Fruit fly (Drosophila melanogaster) whole organism, prepupa: Measurements from ENCODE around the gene CG4768.

Source experiments
- Blimp-1 ChIP-seq: fragments of 200-800 bp; sonication (Bioruptor generic); optimal IDR thresholded peaks from 3 replicates; lab custom pipeline; 2017; ENCODE audit warnings: missing biosample characterization, missing genetic modification characterization, mild to moderate bottlenecking, moderate library complexity, missing genetic modification reagents
- CG11294 ChIP-seq: fragments of 200-800 bp; sonication (Bioruptor generic); IDR thresholded peaks from 2 replicates; pipeline ENCODE4 v1.3.6; 2022; ENCODE audit warnings: missing biosample characterization, missing genetic modification characterization
- CG11902 ChIP-seq: fragments of 200-800 bp; sonication (Bioruptor generic); optimal IDR thresholded peaks from 3 replicates; lab custom pipeline; 2016; ENCODE audit warnings: missing biosample characterization, missing genetic modification characterization
- CG15336 ChIP-seq: fragments of 200-800 bp; sonication (Bioruptor generic); IDR thresholded peaks from 2 replicates; pipeline ENCODE4 v1.3.6; 2022; ENCODE audit warnings: missing biosample characterization, missing genetic modification characterization
- CG1621 ChIP-seq: fragments of 200-800 bp; sonication (Bioruptor generic); optimal IDR thresholded peaks from 3 replicates; lab custom pipeline; 2018; ENCODE audit warnings: missing biosample characterization, mild to moderate bottlenecking, missing genetic modification characterization
- CG34406 ChIP-seq: fragments of 200-800 bp; sonication (Bioruptor generic); optimal IDR thresholded peaks from 3 replicates; lab custom pipeline; 2016; ENCODE audit warnings: missing biosample characterization, missing genetic modification characterization
- CG6854 ChIP-seq: fragments of 200-800 bp; sonication (Bioruptor generic); optimal IDR thresholded peaks from 2 replicates; lab custom pipeline; 2017; ENCODE audit warnings: missing biosample characterization, mild to moderate bottlenecking, missing genetic modification characterization
- CG8319 ChIP-seq: fragments of 200-800 bp; sonication (Bioruptor generic); optimal IDR thresholded peaks from 3 replicates; lab custom pipeline; 2016; ENCODE audit warnings: missing biosample characterization, missing genetic modification characterization
- Eip78C ChIP-seq: fragments of 200-800 bp; sonication (Bioruptor generic); peaks from one replicate; lab custom pipeline; 2016; ENCODE audit warnings: missing biosample characterization, missing genetic modification characterization
- Ets96B ChIP-seq: fragments of 200-800 bp; optimal IDR thresholded peaks from 2 replicates; lab custom pipeline; 2019; ENCODE audit warnings: missing biosample characterization, mild to moderate bottlenecking, missing genetic modification characterization, moderate library complexity
- Gug ChIP-seq: fragments of 200-800 bp; sonication (Bioruptor generic); IDR thresholded peaks from 2 replicates; pipeline ENCODE4 v1.3.6; 2022; ENCODE audit warnings: missing biosample characterization, missing genetic modification characterization
- Lpt ChIP-seq: fragments of 200-800 bp; sonication (Bioruptor generic); optimal IDR thresholded peaks from 3 replicates; lab custom pipeline; 2016; ENCODE audit warnings: missing biosample characterization, missing genetic modification characterization
- OdsH ChIP-seq: fragments of 200-800 bp; sonication (Bioruptor generic); optimal IDR thresholded peaks from 3 replicates; lab custom pipeline; 2016; ENCODE audit warnings: missing biosample characterization, missing genetic modification characterization
- Sox15 ChIP-seq: fragments of 200-800 bp; sonication (Bioruptor generic); optimal IDR thresholded peaks from 3 replicates; lab custom pipeline; 2016; ENCODE audit warnings: missing biosample characterization, missing genetic modification characterization
- achi ChIP-seq: fragments of 200-800 bp; sonication (Bioruptor generic); optimal IDR thresholded peaks from 3 replicates; lab custom pipeline; 2016; ENCODE audit warnings: missing biosample characterization, missing genetic modification characterization
- acj6 ChIP-seq: fragments of 200-800 bp; sonication (Bioruptor generic); optimal IDR thresholded peaks from 3 replicates; lab custom pipeline; 2016; ENCODE audit warnings: missing biosample characterization, missing genetic modification characterization
- cyc ChIP-seq: fragments of 200-800 bp; sonication (Bioruptor generic); optimal IDR thresholded peaks from 3 replicates; lab custom pipeline; 2016; ENCODE audit warnings: missing biosample characterization, missing genetic modification characterization
- dsx ChIP-seq: fragments of 200-800 bp; optimal IDR thresholded peaks from 3 replicates; lab custom pipeline; 2019; ENCODE audit warnings: missing biosample characterization, mild to moderate bottlenecking, missing genetic modification characterization, moderate library complexity; ENCODE audit not compliant: poor library complexity, severe bottlenecking
- esn ChIP-seq: fragments of 200-800 bp; sonication (Bioruptor generic); optimal IDR thresholded peaks from 2 replicates; lab custom pipeline; 2016; ENCODE audit warnings: missing biosample characterization, mild to moderate bottlenecking, missing genetic modification characterization, moderate library complexity
- lz ChIP-seq: fragments of 200-800 bp; sonication (Bioruptor generic); optimal IDR thresholded peaks from 3 replicates; lab custom pipeline; 2016; ENCODE audit warnings: missing biosample characterization, missing genetic modification characterization
- ss ChIP-seq, 2 experiments: fragments of 200-800 bp; sonication (Bioruptor generic); optimal IDR thresholded peaks; 2 replicates in 1 of 2; 3 replicates in 1 of 2; lab custom pipeline; 2017 to 2018; ENCODE audit warnings: mild to moderate bottlenecking in 2 of 2, missing biosample characterization in 2 of 2, missing genetic modification characterization in 2 of 2, moderate library complexity in 1 of 2
- svp ChIP-seq: fragments of 200-800 bp; sonication (Bioruptor generic); peaks from one replicate; lab custom pipeline; 2016; ENCODE audit warnings: missing biosample characterization, missing genetic modification characterization
- vri ChIP-seq: fragments of 200-800 bp; sonication (Bioruptor generic); optimal IDR thresholded peaks from 3 replicates; lab custom pipeline; 2016; ENCODE audit warnings: missing biosample characterization, mild to moderate bottlenecking, missing genetic modification characterization

The CG4768 gene

DNA sequence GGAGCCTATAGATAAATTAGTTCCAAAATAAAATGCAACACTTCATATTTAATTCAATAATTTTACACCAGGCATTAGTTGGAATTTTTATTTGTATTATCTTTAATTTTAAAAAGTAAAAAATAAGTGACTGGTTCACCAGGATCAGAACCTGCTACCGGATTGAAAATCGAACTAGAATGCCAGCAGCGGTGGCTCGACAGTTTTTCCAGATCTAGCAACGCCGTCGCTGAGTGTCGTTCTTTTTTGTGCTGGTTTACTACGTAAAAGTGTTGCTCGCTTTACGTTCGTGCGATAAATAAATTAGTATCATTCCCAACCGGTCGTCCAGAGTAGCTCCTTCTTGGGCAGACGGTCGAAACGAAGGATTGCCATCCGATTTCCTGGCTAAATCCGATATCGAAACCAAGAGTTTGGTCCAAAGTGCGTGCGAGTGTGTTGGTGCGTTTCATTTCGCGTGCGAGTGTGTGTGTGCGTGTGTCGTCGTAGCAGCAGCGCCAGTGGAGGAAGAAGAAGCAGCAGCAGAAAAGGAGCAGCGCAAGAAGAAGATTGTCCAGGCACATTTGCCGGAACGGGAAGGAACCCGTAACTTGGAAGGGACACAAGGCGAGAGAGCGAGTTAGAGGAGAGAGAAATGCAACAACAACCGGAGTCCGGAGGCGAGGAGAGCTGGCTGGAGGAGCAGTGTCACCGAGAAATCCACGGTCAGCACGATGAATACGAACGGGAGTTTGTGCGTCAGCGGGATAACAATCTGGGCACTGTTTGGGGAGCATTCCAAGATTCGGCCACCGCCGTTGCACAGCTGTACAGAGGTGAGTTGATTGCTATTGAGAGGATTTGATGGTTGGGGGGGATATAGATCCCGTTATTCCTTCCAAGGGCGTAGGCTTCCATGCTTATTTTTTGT, at the start of gene CG4768:
CG4768 (plus strand) TSS at position 200 of the 910 bp plus-strand sequence.
- TF ChIP-seq lz (GFP tag; lab: Kevin White, UChicago) (no peak), CG1621 (peak; percentile 35), ss (GFP tag; optimal IDR thresholded peaks at IDR 0.05; lab: Kevin White, UChicago) (peak; percentile 22 to 29), CG6854 (GFP tag; lab: Kevin White, UChicago) (peak; percentile 7), Eip78C (GFP tag; lab: Kevin White, UChicago) (peak; percentile 30)

DNA sequence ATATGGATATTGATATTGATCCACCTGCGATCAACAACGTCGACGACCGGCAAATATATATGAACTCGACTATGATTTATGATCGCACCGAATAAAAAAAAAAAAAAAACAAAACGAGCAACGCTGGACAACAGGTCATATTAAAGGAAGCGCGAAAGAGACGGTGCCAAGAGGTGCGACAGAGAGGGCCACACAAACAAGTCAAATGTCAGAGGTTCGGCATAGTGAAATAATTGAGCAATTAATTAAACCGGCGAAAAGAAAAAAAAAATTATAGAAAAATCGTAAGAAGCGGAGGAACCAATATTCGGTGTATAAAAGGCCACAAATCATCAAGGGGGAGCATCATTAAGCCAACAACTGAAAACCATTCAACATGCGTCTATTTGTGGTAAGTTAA, 49.4 kb upstream of the CG4768 start, which contains the start of gene Twdlalpha:
Twdlalpha (plus strand) TSS at position 301 of the 400 bp plus-strand sequence.
- TF ChIP-seq CG34406 (GFP tag; lab: Kevin White, UChicago) (no peak), Ets96B (tag; lab: Kevin White, UChicago) (no peak)

DNA sequence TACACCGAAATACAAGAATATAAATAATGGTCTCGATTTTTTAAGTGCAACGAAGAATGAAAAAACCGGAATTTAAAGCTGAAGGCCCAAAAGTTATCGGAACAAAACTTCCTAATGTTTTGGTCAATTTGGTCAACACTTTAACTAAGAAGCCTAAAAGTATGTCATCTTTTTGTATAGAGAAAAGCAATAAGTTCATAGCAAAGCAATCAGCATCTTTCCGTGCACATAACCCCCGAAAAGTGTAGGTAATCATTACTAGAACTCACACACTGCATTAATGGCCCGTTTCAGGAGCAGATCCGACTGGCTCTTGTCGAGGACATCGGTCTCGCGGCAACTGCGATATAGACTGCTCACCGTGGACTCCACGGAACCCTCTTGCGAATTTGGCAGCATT, 47.6 kb upstream of the CG4768 start:
- no peak for TF ChIP-seq Gug (GFP tag; lab: Robert Waterston, UW)
- no peak for TF ChIP-seq achi (GFP tag; lab: Kevin White, UChicago)
- TF ChIP-seq Sox15 (GFP tag; lab: Kevin White, UChicago): no peak
- no peak for TF ChIP-seq CG8319 (GFP tag; lab: Kevin White, UChicago)
- TF ChIP-seq CG1621: no peak
- TF ChIP-seq cyc (GFP tag; lab: Kevin White, UChicago): no peak

DNA sequence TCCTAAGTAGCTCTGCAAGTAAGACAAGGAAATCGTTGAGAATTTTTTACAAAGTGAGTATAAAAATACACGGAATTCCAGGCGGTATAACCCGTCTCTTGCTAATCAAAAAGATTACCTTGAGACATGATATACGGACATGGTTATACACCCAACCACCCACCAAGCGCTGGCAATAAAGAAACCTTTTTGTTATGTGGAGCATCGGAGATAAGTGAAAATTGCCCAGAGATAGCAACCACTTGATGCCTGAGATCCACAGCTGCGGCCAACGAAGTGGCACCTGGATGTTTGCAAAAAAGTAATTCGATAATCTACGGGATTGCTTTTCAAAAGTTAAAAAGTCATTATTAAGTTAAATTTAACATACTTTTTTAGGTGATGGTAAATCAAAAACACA, 46.0 kb upstream of the CG4768 start:
- peak; percentile 15 for TF ChIP-seq Eip78C (GFP tag; lab: Kevin White, UChicago)
- no peak for TF ChIP-seq Lpt (GFP tag; lab: Kevin White, UChicago)

DNA sequence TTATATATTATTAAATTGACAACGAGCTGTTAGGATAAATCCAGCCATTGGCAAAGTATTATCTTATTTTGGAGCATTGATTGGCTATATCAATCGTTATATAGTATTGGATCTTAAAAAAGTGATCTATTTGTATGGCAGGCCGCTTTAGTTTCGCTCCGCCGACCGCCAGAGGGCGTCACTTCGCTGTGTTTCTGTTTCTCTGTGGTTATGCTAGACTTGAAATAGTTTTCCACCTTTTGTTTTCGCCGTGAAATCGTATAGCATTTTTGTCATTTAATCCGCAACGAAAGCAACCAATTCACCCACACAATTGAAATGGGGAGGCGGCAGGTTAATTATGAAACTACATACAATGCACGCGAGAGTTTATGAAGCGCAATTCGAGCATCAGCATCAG, 45.1 kb upstream of the CG4768 start:
- no peak for TF ChIP-seq acj6
- TF ChIP-seq CG15336 (GFP tag; lab: Robert Waterston, UW): no peak
- TF ChIP-seq CG11902: no peak
- no peak for TF ChIP-seq vri (GFP tag; lab: Kevin White, UChicago)
- TF ChIP-seq CG11294 (GFP tag; lab: Robert Waterston, UW): no peak
- no peak for TF ChIP-seq achi (GFP tag; lab: Kevin White, UChicago)
- no peak for TF ChIP-seq svp (GFP tag; lab: Kevin White, UChicago)
- TF ChIP-seq dsx (GFP tag; lab: Kevin White, UChicago): no peak
- TF ChIP-seq OdsH: no peak

DNA sequence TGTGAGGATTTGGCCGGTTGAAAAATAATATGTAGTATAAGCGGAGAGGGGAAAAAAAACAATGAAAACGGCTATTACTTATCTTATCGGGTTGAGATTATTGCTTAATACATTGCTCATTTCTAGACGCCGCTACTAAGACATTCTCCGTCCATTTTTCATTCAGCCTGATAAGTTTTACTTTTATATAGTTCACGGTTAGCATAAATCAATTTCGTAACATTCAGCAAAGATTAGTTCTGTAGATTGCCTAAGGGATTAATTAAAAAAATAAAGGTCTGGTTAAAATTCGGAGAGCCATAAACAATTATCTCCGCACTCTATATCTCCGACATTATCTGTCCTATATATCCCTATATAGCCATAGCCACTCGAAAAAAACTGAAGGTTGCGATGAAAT, 44.5 kb upstream of the CG4768 start:
- peak; percentile 85 for TF ChIP-seq vri (GFP tag; lab: Kevin White, UChicago)
- no peak for TF ChIP-seq ss (GFP tag; optimal IDR thresholded peaks at IDR 0.05; lab: Kevin White, UChicago)

DNA sequence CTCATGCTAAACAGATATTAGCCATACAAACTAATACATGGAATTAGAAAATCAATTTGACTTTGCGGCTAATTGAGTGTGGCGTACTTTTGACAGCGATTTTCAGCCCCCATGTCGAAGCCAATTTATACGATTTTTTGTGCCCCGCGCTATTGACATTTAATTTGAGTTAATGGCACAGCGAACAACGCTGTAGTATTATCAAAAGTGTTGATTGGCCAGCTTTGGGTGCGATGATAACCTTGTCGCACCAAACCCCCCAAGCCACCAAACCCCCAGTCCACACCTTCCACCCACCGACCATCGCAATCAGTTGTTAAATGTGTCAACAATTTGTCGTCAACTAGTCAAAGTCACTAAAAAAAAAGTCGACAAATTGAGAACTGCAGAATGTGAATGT, 42.6 kb upstream of the CG4768 start:
- TF ChIP-seq CG6854 (GFP tag; lab: Kevin White, UChicago) (no peak), esn (GFP tag; lab: Kevin White, UChicago) (no peak), svp (GFP tag; lab: Kevin White, UChicago) (peak; percentile 84), achi (GFP tag; lab: Kevin White, UChicago) (no peak), Lpt (GFP tag; lab: Kevin White, UChicago) (no peak), vri (GFP tag; lab: Kevin White, UChicago) (peak; percentile 7), Blimp-1 (GFP tag; lab: Kevin White, UChicago) (no peak)
